Worm (Caenorhabditis elegans) whole organism, late embryonic: Measurements from ENCODE around the gene C04H5.7.

ENCODE experiments used
- C08G9.2 ChIP-seq: sonication (generic microtip); optimal IDR thresholded peaks from 2 replicates; lab custom pipeline; 2016; ENCODE audit warnings: mild to moderate bottlenecking, missing genetic modification characterization, moderate library complexity, missing compliant biosample characterization
- C38D4.7 ChIP-seq: fragments of 200-800 bp; sonication (Bioruptor generic); optimal IDR thresholded peaks from 2 replicates; lab custom pipeline; 2018; ENCODE audit warnings: mild to moderate bottlenecking, missing genetic modification characterization, moderate library complexity, missing compliant biosample characterization
- F13H6.1 ChIP-seq: sonication (generic microtip); optimal IDR thresholded peaks from 2 replicates; lab custom pipeline; 2016; ENCODE audit warnings: missing genetic modification characterization, missing compliant biosample characterization
- K02D7.2 ChIP-seq: sonication (generic microtip); optimal IDR thresholded peaks from 2 replicates; lab custom pipeline; 2017; ENCODE audit warnings: mild to moderate bottlenecking, missing genetic modification characterization, missing compliant biosample characterization
- K09A11.1 ChIP-seq: sonication (generic microtip); optimal IDR thresholded peaks from 2 replicates; lab custom pipeline; 2017; ENCODE audit warnings: antibody characterized with exemption, mild to moderate bottlenecking, missing genetic modification characterization, missing compliant biosample characterization; ENCODE audit not compliant: insufficient read depth
- T23F11.4 ChIP-seq: fragments of 200-800 bp; sonication (Bioruptor generic); optimal IDR thresholded peaks from 2 replicates; lab custom pipeline; 2018; ENCODE audit warnings: mild to moderate bottlenecking, missing genetic modification characterization, missing compliant biosample characterization
- Y22D7AL.16 ChIP-seq: sonication (generic microtip); optimal IDR thresholded peaks from 2 replicates; lab custom pipeline; 2016; ENCODE audit warnings: missing genetic modification characterization, missing compliant biosample characterization
- ahr-1 ChIP-seq: sonication (generic microtip); optimal IDR thresholded peaks from 2 replicates; lab custom pipeline; 2016; ENCODE audit warnings: missing genetic modification characterization, missing compliant biosample characterization
- ceh-19 ChIP-seq: fragments of 200-800 bp; sonication (Bioruptor generic); optimal IDR thresholded peaks from 2 replicates; lab custom pipeline; 2018; ENCODE audit warnings: mild to moderate bottlenecking, missing genetic modification characterization, missing compliant biosample characterization
- ceh-2 ChIP-seq: sonication (generic microtip); optimal IDR thresholded peaks from 2 replicates; lab custom pipeline; 2016; ENCODE audit warnings: missing genotype, missing genetic modification characterization, missing compliant biosample characterization
- ceh-22 ChIP-seq: sonication (generic microtip); optimal IDR thresholded peaks from 2 replicates; lab custom pipeline; 2017; ENCODE audit warnings: missing biosample characterization, missing genetic modification characterization
- ceh-24 ChIP-seq: sonication (generic microtip); optimal IDR thresholded peaks from 2 replicates; lab custom pipeline; 2016; ENCODE audit warnings: mild to moderate bottlenecking, missing genetic modification characterization, missing compliant biosample characterization
- ceh-30 ChIP-seq: fragments of 150-350 bp; optimal IDR thresholded peaks from 2 replicates; lab custom pipeline; 2014; ENCODE audit warnings: missing biosample characterization, missing genetic modification characterization
- ceh-31 ChIP-seq: sonication (generic microtip); optimal IDR thresholded peaks from 2 replicates; lab custom pipeline; 2016; ENCODE audit warnings: missing genetic modification characterization, missing compliant biosample characterization
- ceh-45 ChIP-seq: fragments of 200-800 bp; sonication (Bioruptor generic); IDR thresholded peaks from 2 replicates; pipeline ENCODE4 v1.3.6; 2022; ENCODE audit warnings: missing genetic modification reagents, missing genetic modification characterization, missing compliant biosample characterization
- ceh-6 ChIP-seq: fragments of 200-800 bp; sonication (Bioruptor generic); optimal IDR thresholded peaks from 2 replicates; lab custom pipeline; 2018; ENCODE audit warnings: mild to moderate bottlenecking, missing genetic modification characterization, missing compliant biosample characterization
- ceh-9 ChIP-seq: sonication (generic microtip); optimal IDR thresholded peaks from 2 replicates; lab custom pipeline; 2016; ENCODE audit warnings: mild to moderate bottlenecking, missing genetic modification characterization, inconsistent platforms, missing compliant biosample characterization
- che-1 ChIP-seq: sonication (generic microtip); optimal IDR thresholded peaks from 2 replicates; lab custom pipeline; 2016; ENCODE audit warnings: mild to moderate bottlenecking, missing genetic modification characterization, missing compliant biosample characterization
- dmd-4 ChIP-seq: sonication (generic microtip); optimal IDR thresholded peaks from 2 replicates; lab custom pipeline; 2016; ENCODE audit warnings: borderline replicate concordance, missing genetic modification characterization, missing compliant biosample characterization
- eyg-1 ChIP-seq: sonication (generic microtip); optimal IDR thresholded peaks from 2 replicates; lab custom pipeline; 2016; ENCODE audit warnings: missing genotype, missing genetic modification characterization, missing compliant biosample characterization
- fkh-10 ChIP-seq: fragments of 150-350 bp; optimal IDR thresholded peaks from 2 replicates; lab custom pipeline; 2014; ENCODE audit warnings: missing biosample characterization, missing genetic modification reagents, missing genetic modification characterization
- gmeb-2 ChIP-seq: sonication (generic microtip); optimal IDR thresholded peaks from 2 replicates; lab custom pipeline; 2016; ENCODE audit warnings: missing genetic modification characterization, inconsistent platforms, missing compliant biosample characterization
- hlh-15 ChIP-seq: sonication (generic microtip); optimal IDR thresholded peaks from 2 replicates; lab custom pipeline; 2016; ENCODE audit warnings: missing genetic modification characterization, missing compliant biosample characterization
- madf-2 ChIP-seq: sonication (generic microtip); optimal IDR thresholded peaks from 2 replicates; lab custom pipeline; 2017; ENCODE audit warnings: missing genetic modification characterization, missing compliant biosample characterization
- mec-3 ChIP-seq: sonication (generic microtip); optimal IDR thresholded peaks from 2 replicates; lab custom pipeline; 2016; ENCODE audit warnings: borderline replicate concordance, missing genetic modification characterization, missing compliant biosample characterization
- nfya-1 ChIP-seq: sonication (generic microtip); optimal IDR thresholded peaks from 2 replicates; lab custom pipeline; 2017; ENCODE audit warnings: missing genetic modification characterization, mild to moderate bottlenecking, missing compliant biosample characterization, antibody characterized with exemption, moderate library complexity
- pat-9 ChIP-seq: fragments of 200-800 bp; sonication (Bioruptor generic); optimal IDR thresholded peaks from 2 replicates; lab custom pipeline; 2018; ENCODE audit warnings: mild to moderate bottlenecking, missing genetic modification characterization, moderate library complexity, missing compliant biosample characterization
- pax-1 ChIP-seq: fragments of 150-350 bp; optimal IDR thresholded peaks from 2 replicates; lab custom pipeline; 2014; ENCODE audit warnings: missing biosample characterization, missing genetic modification characterization
- pha-2 ChIP-seq: sonication (generic microtip); optimal IDR thresholded peaks from 2 replicates; lab custom pipeline; 2017; ENCODE audit warnings: mild to moderate bottlenecking, missing genetic modification characterization, missing compliant biosample characterization
- pha-4 ChIP-seq: fragments of 150-350 bp; optimal IDR thresholded peaks from 2 replicates; lab custom pipeline; 2018; ENCODE audit warnings: missing biosample characterization, missing genetic modification reagents, missing genetic modification characterization
- pros-1 ChIP-seq: fragments of 150-350 bp; optimal IDR thresholded peaks from 2 replicates; lab custom pipeline; 2014; ENCODE audit warnings: missing biosample characterization, missing genetic modification reagents, missing genetic modification characterization
- rnt-1 ChIP-seq: sonication (generic microtip); optimal IDR thresholded peaks from 2 replicates; lab custom pipeline; 2016; ENCODE audit warnings: missing genetic modification characterization, missing compliant biosample characterization
- sdc-2 ChIP-seq: sonication (generic microtip); optimal IDR thresholded peaks from 2 replicates; lab custom pipeline; 2016; ENCODE audit warnings: missing genotype, missing genetic modification characterization, missing compliant biosample characterization
- sox-2 ChIP-seq: fragments of 200-800 bp; sonication (Bioruptor generic); IDR thresholded peaks from 2 replicates; pipeline ENCODE4 v1.3.6; 2022; ENCODE audit warnings: missing genetic modification reagents, missing genetic modification characterization, missing compliant biosample characterization
- tbx-2 ChIP-seq: sonication (generic microtip); optimal IDR thresholded peaks from 2 replicates; lab custom pipeline; 2016; ENCODE audit warnings: missing genetic modification characterization, missing compliant biosample characterization
- tbx-7 ChIP-seq: sonication (generic microtip); optimal IDR thresholded peaks from 2 replicates; lab custom pipeline; 2016; ENCODE audit warnings: missing genotype, missing genetic modification characterization, missing compliant biosample characterization
- ttx-3 ChIP-seq: sonication (generic microtip); optimal IDR thresholded peaks from 2 replicates; lab custom pipeline; 2016; ENCODE audit warnings: missing genetic modification reagents, missing genetic modification characterization, missing compliant biosample characterization
- unc-86 ChIP-seq: sonication (generic microtip); optimal IDR thresholded peaks from 2 replicates; lab custom pipeline; 2016; ENCODE audit warnings: missing genetic modification characterization, missing compliant biosample characterization
- ztf-16 ChIP-seq: sonication (generic microtip); optimal IDR thresholded peaks from 2 replicates; lab custom pipeline; 2017; ENCODE audit warnings: missing genetic modification characterization, missing compliant biosample characterization

The C04H5.7 gene

ce11 chrII:14496809-14497208 is 40.9 kb upstream of the C04H5.7 start (continued):
- TF ChIP-seq mec-3 (tag; lab: Kevin White, UChicago) (peak; percentile 5), K09A11.1 (tag; lab: Kevin White, UChicago) (peak; percentile 89), ceh-45 (no peak), T23F11.4 (GFP tag; lab: Kevin White, UChicago) (peak; percentile 74), madf-2 (tag; lab: Kevin White, UChicago) (peak; percentile 86), hlh-15 (tag; lab: Kevin White, UChicago) (peak; percentile 71), sdc-2 (peak; percentile 81), unc-86 (tag; lab: Kevin White, UChicago) (peak; percentile 72), K02D7.2 (tag; lab: Kevin White, UChicago) (peak; percentile 82), ceh-19 (peak; percentile 82), ceh-6 (GFP tag; lab: Kevin White, UChicago) (peak; percentile 92), ceh-22 (peak; percentile 35), ahr-1 (tag; lab: Kevin White, UChicago) (peak; percentile 74), pha-4 (tag; lab: Kevin White, UChicago) (no peak), sox-2 (GFP tag; lab: Robert Waterston, UW) (peak; percentile 79), pax-1 (tag; lab: Kevin White, UChicago) (no peak), C38D4.7 (GFP tag; lab: Kevin White, UChicago) (peak; percentile 82), dmd-4 (peak; percentile 75), ttx-3 (peak; percentile 80), che-1 (tag; lab: Kevin White, UChicago) (peak; percentile 86), C08G9.2 (peak; percentile 83), gmeb-2 (tag; lab: Kevin White, UChicago) (peak; percentile 86), fkh-10 (GFP tag; lab: Kevin White, UChicago) (no peak), ztf-16 (tag; lab: Kevin White, UChicago) (peak; percentile 94), tbx-7 (tag; lab: Kevin White, UChicago) (peak; percentile 53), ceh-9 (peak; percentile 43)
- TF ChIP-seq, all 69 proteins: peak for 60

DNA sequence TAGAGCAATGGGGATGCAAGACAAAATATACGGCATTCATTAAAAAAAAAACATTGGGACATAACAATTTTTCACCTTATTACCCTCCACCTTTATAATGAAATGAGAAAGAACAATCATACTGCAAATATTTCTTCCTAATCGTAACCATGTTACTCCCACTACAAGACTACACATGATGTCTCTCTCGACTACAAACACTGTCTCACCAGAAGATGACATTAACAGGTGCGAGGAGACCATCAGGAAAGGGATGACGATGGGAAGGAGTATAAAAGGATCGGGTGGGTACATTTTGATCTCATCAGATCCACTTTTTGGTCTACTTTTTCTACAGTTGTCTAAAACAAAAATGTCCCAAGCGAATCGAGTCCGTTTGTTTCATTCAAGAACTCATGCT is 39.9 kb upstream of the C04H5.7 start, which contains the start of gene dhs-8:
TSS of gene dhs-8 (plus strand) at position 179 of the 400 bp plus-strand sequence.
- TF ChIP-seq ceh-9 (no peak), nfya-1 (tag; lab: Kevin White, UChicago) (no peak), pat-9 (tag; lab: Kevin White, UChicago) (no peak), T23F11.4 (GFP tag; lab: Kevin White, UChicago) (no peak), Y22D7AL.16 (tag; lab: Kevin White, UChicago) (no peak), eyg-1 (tag; lab: Kevin White, UChicago) (no peak), K09A11.1 (tag; lab: Kevin White, UChicago) (no peak), pros-1 (tag; lab: Kevin White, UChicago) (no peak), K02D7.2 (tag; lab: Kevin White, UChicago) (no peak), ceh-2 (tag; lab: Kevin White, UChicago) (no peak), tbx-2 (no peak), ceh-19 (no peak), ceh-24 (tag; lab: Kevin White, UChicago) (no peak)

ce11 chrII:14500122-14500521 is 37.6 kb upstream of the C04H5.7 start, which contains the start of gene K10H10.4:
Gene K10H10.4, plus strand, starts transcription at chrII:14500422.
- TF ChIP-seq F13H6.1 (tag; lab: Kevin White, UChicago) (no peak), pat-9 (tag; lab: Kevin White, UChicago) (no peak), K09A11.1 (tag; lab: Kevin White, UChicago) (no peak), pha-2 (tag; lab: Kevin White, UChicago) (no peak), rnt-1 (no peak), tbx-7 (tag; lab: Kevin White, UChicago) (no peak), tbx-2 (no peak), Y22D7AL.16 (tag; lab: Kevin White, UChicago) (no peak), ceh-30 (tag; lab: Kevin White, UChicago) (no peak), madf-2 (tag; lab: Kevin White, UChicago) (no peak), ceh-31 (tag; lab: Kevin White, UChicago) (no peak), pax-1 (tag; lab: Kevin White, UChicago) (no peak)
